Fruit fly (Drosophila melanogaster) whole organism, embryonic: ENCODE data around the gene CG15473.

Experiments
- Ada2b ChIP-seq: fragments of 200-800 bp; sonication (Bioruptor generic); IDR thresholded peaks from 2 replicates; pipeline ENCODE4 v1.3.6; 2022; ENCODE audit warnings: missing biosample characterization, missing genetic modification characterization
- CG10321 ChIP-seq: fragments of 200-800 bp; sonication (Bioruptor generic); IDR thresholded peaks from 2 replicates; pipeline ENCODE4 v1.3.6; 2022; ENCODE audit warnings: missing biosample characterization, missing genetic modification characterization
- CG11085 ChIP-seq: fragments of 200-800 bp; sonication (Bioruptor generic); IDR thresholded peaks from 2 replicates; pipeline ENCODE4 v1.3.6; 2022; ENCODE audit warnings: missing biosample characterization, missing genetic modification characterization
- CG11093 ChIP-seq: fragments of 200-800 bp; sonication (Bioruptor generic); IDR thresholded peaks from 3 replicates; pipeline ENCODE4 v1.3.6; 2022; ENCODE audit warnings: missing biosample characterization, missing genetic modification characterization
- CG13894 ChIP-seq: fragments of 200-800 bp; sonication (Bioruptor generic); optimal IDR thresholded peaks from 3 replicates; lab custom pipeline; 2018; ENCODE audit warnings: missing biosample characterization, mild to moderate bottlenecking, missing genetic modification characterization, moderate library complexity
- CG14014 ChIP-seq: fragments of 200-800 bp; sonication (Bioruptor generic); IDR thresholded peaks from 2 replicates; pipeline ENCODE4 v1.3.6; 2022; ENCODE audit warnings: missing biosample characterization, missing genetic modification characterization
- CG14667 ChIP-seq: fragments of 200-800 bp; sonication (Bioruptor generic); IDR thresholded peaks from 2 replicates; pipeline ENCODE4 v1.3.6; 2022; ENCODE audit warnings: missing biosample characterization, missing genetic modification characterization
- CG14710 ChIP-seq: fragments of 200-800 bp; sonication (Bioruptor generic); optimal IDR thresholded peaks from 3 replicates; lab custom pipeline; 2019; ENCODE audit warnings: missing biosample characterization, mild to moderate bottlenecking, missing genetic modification characterization, moderate library complexity
- CG15073 ChIP-seq: fragments of 200-800 bp; sonication (Bioruptor generic); optimal IDR thresholded peaks from 2 replicates; lab custom pipeline; 2016; ENCODE audit warnings: missing biosample characterization, missing genetic modification characterization
- CG15479 ChIP-seq: fragments of 200-800 bp; sonication (Bioruptor generic); optimal IDR thresholded peaks from 3 replicates; lab custom pipeline; 2019; ENCODE audit warnings: missing biosample characterization, mild to moderate bottlenecking, missing genetic modification characterization, moderate library complexity
- CG15514 ChIP-seq: fragments of 200-800 bp; sonication (Bioruptor generic); optimal IDR thresholded peaks from 3 replicates; lab custom pipeline; 2017; ENCODE audit warnings: missing biosample characterization, missing genetic modification characterization, mild to moderate bottlenecking, moderate library complexity, missing genetic modification reagents
- CG1602 ChIP-seq: fragments of 200-800 bp; sonication (Bioruptor generic); optimal IDR thresholded peaks from 3 replicates; lab custom pipeline; 2016; ENCODE audit warnings: missing biosample characterization, missing genetic modification characterization
- CG17361 ChIP-seq: fragments of 200-800 bp; sonication (Bioruptor generic); IDR thresholded peaks from 3 replicates; pipeline ENCODE4 v1.3.6; 2022; ENCODE audit warnings: missing biosample characterization, missing genetic modification characterization
- CG18011 ChIP-seq: fragments of 200-800 bp; sonication (Bioruptor generic); optimal IDR thresholded peaks from 2 replicates; lab custom pipeline; 2017; ENCODE audit warnings: missing biosample characterization, missing genetic modification characterization, mild to moderate bottlenecking, moderate library complexity, missing genotype
- CG18262 ChIP-seq: fragments of 200-800 bp; optimal IDR thresholded peaks from 3 replicates; lab custom pipeline; 2019; ENCODE audit warnings: missing biosample characterization, mild to moderate bottlenecking, missing genetic modification characterization, moderate library complexity
- CG18476 ChIP-seq: fragments of 200-800 bp; sonication (Bioruptor generic); optimal IDR thresholded peaks from 2 replicates; lab custom pipeline; 2016; ENCODE audit warnings: missing biosample characterization, mild to moderate bottlenecking, missing genetic modification characterization
- CG30020 ChIP-seq: fragments of 200-800 bp; optimal IDR thresholded peaks from 2 replicates; lab custom pipeline; 2019; ENCODE audit warnings: missing biosample characterization, mild to moderate bottlenecking, missing genetic modification characterization, moderate library complexity
- CG4730 ChIP-seq: fragments of 200-800 bp; sonication (Bioruptor generic); IDR thresholded peaks from 2 replicates; pipeline ENCODE4 v1.3.6; 2022; ENCODE audit warnings: missing biosample characterization, missing genetic modification characterization
- CG8290 ChIP-seq, 3 experiments: fragments of 200-800 bp; sonication (Bioruptor generic); optimal IDR thresholded peaks; 2 replicates each; lab custom pipeline; 2016 to 2019; ENCODE audit warnings: missing biosample characterization in 3 of 3, missing genetic modification characterization in 3 of 3, mild to moderate bottlenecking in 2 of 3, moderate library complexity in 1 of 3
- CG9437 ChIP-seq: fragments of 200-800 bp; sonication (Bioruptor generic); optimal IDR thresholded peaks from 2 replicates; lab custom pipeline; 2018; ENCODE audit warnings: missing biosample characterization, mild to moderate bottlenecking, missing genetic modification characterization
- CG9727 ChIP-seq: fragments of 200-800 bp; sonication (Bioruptor generic); optimal IDR thresholded peaks from 3 replicates; lab custom pipeline; 2017; ENCODE audit warnings: missing biosample characterization, mild to moderate bottlenecking, missing genetic modification characterization
- CG9817 ChIP-seq: fragments of 200-800 bp; sonication (Bioruptor generic); optimal IDR thresholded peaks from 2 replicates; lab custom pipeline; 2018; ENCODE audit warnings: missing biosample characterization, mild to moderate bottlenecking, missing genetic modification characterization, moderate library complexity
- CkIIα-i1 ChIP-seq: fragments of 200-800 bp; sonication (Bioruptor generic); IDR thresholded peaks from 2 replicates; pipeline ENCODE4 v1.3.6; 2022; ENCODE audit warnings: missing biosample characterization, missing genetic modification characterization
- CoRest ChIP-seq: fragments of 200-800 bp; sonication (Bioruptor generic); optimal IDR thresholded peaks from 3 replicates; lab custom pipeline; 2018; ENCODE audit warnings: missing biosample characterization, mild to moderate bottlenecking, missing genetic modification characterization, moderate library complexity
- D19B ChIP-seq: fragments of 200-800 bp; sonication (Bioruptor generic); optimal IDR thresholded peaks from 2 replicates; lab custom pipeline; 2017; ENCODE audit warnings: missing biosample characterization, mild to moderate bottlenecking, missing genetic modification characterization
- Dad ChIP-seq: fragments of 200-800 bp; sonication (Bioruptor generic); optimal IDR thresholded peaks from 3 replicates; lab custom pipeline; 2016; ENCODE audit warnings: missing biosample characterization, missing genetic modification characterization
- Dref ChIP-seq: fragments of 200-800 bp; sonication (Bioruptor generic); IDR thresholded peaks from 2 replicates; pipeline ENCODE4 v1.3.6; 2022; ENCODE audit warnings: missing biosample characterization, missing genetic modification characterization
- E2f1 ChIP-seq: fragments of 200-800 bp; sonication (Bioruptor generic); IDR thresholded peaks from 2 replicates; pipeline ENCODE4 v1.3.6; 2022; ENCODE audit warnings: missing biosample characterization, missing genetic modification characterization
- GATAe ChIP-seq: fragments of 200-800 bp; sonication (Bioruptor generic); conservative IDR thresholded peaks from 2 replicates; pipeline ENCODE4 v1.3.6; 2022; ENCODE audit warnings: missing biosample characterization, missing genetic modification characterization
- HHEX ChIP-seq: fragments of 200-800 bp; sonication (Bioruptor generic); optimal IDR thresholded peaks from 3 replicates; lab custom pipeline; 2017; ENCODE audit warnings: missing biosample characterization, mild to moderate bottlenecking, missing genetic modification characterization, missing genetic modification reagents
- Hmx ChIP-seq: fragments of 200-800 bp; sonication (Bioruptor generic); optimal IDR thresholded peaks from 2 replicates; lab custom pipeline; 2016; ENCODE audit warnings: missing biosample characterization, missing genetic modification characterization
- Hsf ChIP-seq: fragments of 200-800 bp; sonication (Bioruptor generic); optimal IDR thresholded peaks from 3 replicates; lab custom pipeline; 2016; ENCODE audit warnings: missing biosample characterization, missing genetic modification characterization
- Lim3 ChIP-seq: fragments of 200-800 bp; sonication (Bioruptor generic); IDR thresholded peaks from 2 replicates; pipeline ENCODE4 v1.3.6; 2022; ENCODE audit warnings: missing biosample characterization, missing genetic modification characterization
- MESR4 ChIP-seq: fragments of 200-800 bp; sonication (Bioruptor generic); optimal IDR thresholded peaks from 2 replicates; lab custom pipeline; 2018; ENCODE audit warnings: missing biosample characterization, mild to moderate bottlenecking, missing genetic modification characterization, moderate library complexity
- MTF-1 ChIP-seq: fragments of 200-800 bp; sonication (Bioruptor generic); optimal IDR thresholded peaks from 2 replicates; lab custom pipeline; 2018; ENCODE audit warnings: missing biosample characterization, mild to moderate bottlenecking, missing genetic modification characterization, borderline replicate concordance
- TFAM ChIP-seq: fragments of 200-800 bp; sonication (Bioruptor generic); optimal IDR thresholded peaks from 2 replicates; lab custom pipeline; 2017; ENCODE audit warnings: missing biosample characterization, missing genetic modification characterization, inconsistent platforms
- Usf ChIP-seq: fragments of 200-800 bp; sonication (Bioruptor generic); optimal IDR thresholded peaks from 2 replicates; lab custom pipeline; 2017; ENCODE audit warnings: missing genotype, missing biosample characterization, missing genetic modification characterization
- Xrp1 ChIP-seq: fragments of 200-800 bp; sonication (Bioruptor generic); IDR thresholded peaks from 2 replicates; pipeline ENCODE4 v1.3.6; 2022; ENCODE audit warnings: missing biosample characterization, missing genetic modification characterization
- cato ChIP-seq: fragments of 200-800 bp; sonication (Bioruptor generic); optimal IDR thresholded peaks from 2 replicates; lab custom pipeline; 2016; ENCODE audit warnings: missing biosample characterization, missing genetic modification characterization, borderline replicate concordance
- exex ChIP-seq: fragments of 200-800 bp; sonication (Bioruptor generic); optimal IDR thresholded peaks from 4 replicates; lab custom pipeline; 2018; ENCODE audit warnings: missing biosample characterization, mild to moderate bottlenecking, missing genetic modification characterization, moderate library complexity
- gfzf ChIP-seq: fragments of 200-800 bp; sonication (Bioruptor generic); optimal IDR thresholded peaks from 2 replicates; lab custom pipeline; 2016; ENCODE audit warnings: missing biosample characterization, mild to moderate bottlenecking, missing genetic modification characterization, moderate library complexity
- hbn ChIP-seq: fragments of 200-800 bp; sonication (Bioruptor generic); IDR thresholded peaks from 2 replicates; pipeline ENCODE4 v1.3.6; 2022; ENCODE audit warnings: missing biosample characterization, missing genetic modification characterization; ENCODE audit not compliant: partially characterized antibody
- hkb ChIP-seq, 2 experiments: fragments of 200-800 bp in 1 of 2; fragments of >200 bp in 1 of 2; sonication (Bioruptor generic) in 1 of 2; IDR thresholded peaks in 1 of 2; optimal IDR thresholded peaks in 1 of 2; 2 replicates each; pipeline versions ENCODE4 v1.3.6 to Lab custom; 2017 to 2022; ENCODE audit warnings: missing biosample characterization in 1 of 2, missing genetic modification characterization in 1 of 2
- insv ChIP-seq, 2 experiments: fragments of 200-800 bp; sonication (Bioruptor generic); optimal IDR thresholded peaks; 3 replicates each; lab custom pipeline; 2016 to 2018; ENCODE audit warnings: missing biosample characterization in 2 of 2, missing genetic modification characterization in 2 of 2
- lab ChIP-seq: fragments of 200-800 bp; sonication (Bioruptor generic); optimal IDR thresholded peaks from 3 replicates; lab custom pipeline; 2017; ENCODE audit warnings: missing biosample characterization, missing genetic modification characterization, mild to moderate bottlenecking, moderate library complexity, missing genetic modification reagents
- pb ChIP-seq: fragments of 200-800 bp; sonication (Bioruptor generic); optimal IDR thresholded peaks from 3 replicates; lab custom pipeline; 2016; ENCODE audit warnings: missing biosample characterization, missing genetic modification characterization
- sens-2 ChIP-seq: fragments of 200-800 bp; sonication (Bioruptor generic); IDR thresholded peaks from 2 replicates; pipeline ENCODE4 v1.3.6; 2022; ENCODE audit warnings: missing biosample characterization, missing genetic modification characterization
- vnd ChIP-seq: fragments of 200-800 bp; sonication (Bioruptor generic); IDR thresholded peaks from 3 replicates; pipeline ENCODE4 v1.3.6; 2022; ENCODE audit warnings: missing biosample characterization, missing genetic modification characterization; ENCODE audit not compliant: partially characterized antibody

CG15473 gene

DNA sequence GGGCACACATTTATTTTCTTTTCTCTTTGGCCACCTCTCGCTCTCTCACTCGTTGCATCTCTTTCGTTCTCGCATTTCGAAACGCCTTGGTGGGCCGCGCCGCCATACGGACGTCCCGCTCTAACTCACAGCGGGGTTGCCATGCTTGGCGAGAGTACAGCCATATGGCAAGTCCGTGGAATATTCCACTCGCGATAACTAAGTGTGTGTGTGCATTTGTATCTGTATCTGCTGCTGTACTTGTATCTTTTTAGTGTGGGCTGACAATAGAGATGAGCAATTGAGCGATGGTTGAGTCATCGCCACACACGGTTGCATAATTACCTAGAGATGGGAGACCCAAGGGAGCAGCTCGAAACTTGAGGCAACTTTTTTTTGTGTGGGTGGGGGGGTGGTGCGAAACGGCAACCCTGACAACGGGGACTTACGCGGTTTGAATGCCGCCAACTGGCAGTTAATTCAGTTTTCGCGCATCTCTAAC, 30.2 kb upstream of the CG15473 start (continued):
- TF ChIP-seq Lim3 (peak; percentile 66), CG18011 (GFP tag; lab: Kevin White, UChicago) (peak; percentile 71), CG11085 (peak; percentile 89), exex (tag; lab: Kevin White, UChicago) (peak; percentile 57), Dref (GFP tag; lab: Robert Waterston, UW) (peak; percentile 62), hkb (optimal IDR thresholded peaks at IDR 0.05; lab: Kevin White, UChicago) (peak; percentile 5), hkb (GFP tag; IDR thresholded peaks at IDR 0.05; lab: Robert Waterston, UW) (peak; percentile 88), CkIIα-i1 (GFP tag; lab: Robert Waterston, UW) (no peak), insv (GFP tag; optimal IDR thresholded peaks at IDR 0.05; lab: Kevin White, UChicago) (peak in 1 of 2 experiments; percentile 65), HHEX (GFP tag; lab: Kevin White, UChicago) (peak; percentile 81), D19B (GFP tag; lab: Kevin White, UChicago) (peak; percentile 41), CG10321 (GFP tag; lab: Robert Waterston, UW) (peak; percentile 98), CG18476 (GFP tag; lab: Kevin White, UChicago) (no peak), MTF-1 (GFP tag; lab: Kevin White, UChicago) (peak; percentile 54), CG14667 (GFP tag; lab: Robert Waterston, UW) (peak; percentile 86), Ada2b (GFP tag; lab: Robert Waterston, UW) (peak; percentile 91), pb (GFP tag; lab: Kevin White, UChicago) (peak; percentile 82), Usf (peak; percentile 56), Xrp1 (GFP tag; lab: Robert Waterston, UW) (peak; percentile 87), CG4730 (GFP tag; lab: Robert Waterston, UW) (peak; percentile 88), Hsf (GFP tag; lab: Kevin White, UChicago) (peak; percentile 81), gfzf (GFP tag; lab: Kevin White, UChicago) (peak; percentile 59), CG9727 (GFP tag; lab: Kevin White, UChicago) (peak; percentile 77), CG8290 (GFP tag; optimal IDR thresholded peaks at IDR 0.05; lab: Kevin White, UChicago) (peak; percentile 76), CG8290 (tag; optimal IDR thresholded peaks at IDR 0.05; lab: Kevin White, UChicago) (peak; percentile 8 to 97), sens-2 (GFP tag; lab: Robert Waterston, UW) (peak; percentile 88), CG18262 (tag; lab: Kevin White, UChicago) (peak; percentile 64), CG30020 (peak; percentile 58), CG9437 (peak; percentile 44), GATAe (GFP tag; lab: Robert Waterston, UW) (peak; percentile 72; the same call in 1 of the 2 replicates), CG13894 (tag; lab: Kevin White, UChicago) (peak; percentile 86), CG9817 (tag; lab: Kevin White, UChicago) (peak; percentile 86), hbn (GFP tag; lab: Robert Waterston, UW) (peak; percentile 68), CoRest (peak; percentile 91), CG15479 (GFP tag; lab: Kevin White, UChicago) (peak; percentile 81), CG14710 (tag; lab: Kevin White, UChicago) (peak; percentile 95), TFAM (GFP tag; lab: Kevin White, UChicago) (no peak), CG11093 (GFP tag; lab: Robert Waterston, UW) (peak; percentile 75; the same call in 2 of the 3 replicates), lab (GFP tag; lab: Kevin White, UChicago) (peak; percentile 90), E2f1 (GFP tag; lab: Robert Waterston, UW) (peak; percentile 87), MESR4 (GFP tag; lab: Kevin White, UChicago) (peak; percentile 84), cato (peak; percentile 32), vnd (GFP tag; lab: Robert Waterston, UW) (peak; percentile 73), CG1602 (GFP tag; lab: Kevin White, UChicago) (peak; percentile 70), CG15073 (GFP tag; lab: Kevin White, UChicago) (no peak), CG17361 (GFP tag; lab: Robert Waterston, UW) (peak; percentile 74), Dad (GFP tag; lab: Kevin White, UChicago) (peak; percentile 84), CG15514 (GFP tag; lab: Kevin White, UChicago) (peak; percentile 89), Hmx (GFP tag; lab: Kevin White, UChicago) (no peak), CG14014 (GFP tag; lab: Robert Waterston, UW) (peak; percentile 94)
